Fruit fly (Drosophila melanogaster) S2 (cell line): Measurements from ENCODE around the gene CG18599.

ENCODE experiments used
- CG8478 ChIP-seq: fragments of >200 bp; optimal IDR thresholded peaks from 2 replicates; lab custom pipeline; 2018
- CTCF ChIP-seq, 2 experiments: fragments of >200 bp; optimal IDR thresholded peaks; 2 replicates each; lab custom pipeline; 2018

DNA sequence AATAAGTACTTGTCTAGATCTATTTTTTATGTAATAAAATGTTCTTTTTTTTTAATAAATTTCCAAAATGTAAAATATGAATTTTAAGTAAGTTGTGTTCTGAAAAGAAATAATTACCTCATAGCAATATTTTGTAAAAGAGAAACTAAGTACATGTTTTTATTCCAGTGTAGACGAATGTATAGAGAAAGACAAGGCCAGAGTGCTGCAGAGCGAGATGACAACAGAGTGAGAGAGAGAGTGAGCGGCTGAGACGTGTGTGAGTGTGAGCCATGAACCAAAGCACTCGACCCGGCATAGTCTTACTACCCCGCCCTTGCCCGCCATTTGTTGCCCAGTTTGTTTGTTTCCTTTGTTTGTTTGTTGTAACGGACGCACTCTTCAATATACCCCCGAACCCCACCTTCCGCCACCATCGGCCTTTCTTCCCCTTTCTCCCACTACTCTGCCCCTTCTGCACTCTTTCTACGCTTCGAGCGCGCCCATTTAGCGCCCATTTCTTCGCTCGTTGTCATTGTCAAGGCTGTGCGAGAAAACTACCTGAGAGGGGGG is 43.9 kb downstream of the CG18599 start:
- no peak for TF ChIP-seq CG8478 (lab: Kevin White, UChicago)
- TF ChIP-seq CTCF (optimal IDR thresholded peaks at IDR 0.05; lab: Kevin White, UChicago) = no peak
